Worm (Caenorhabditis elegans) whole organism, L2 larva: Measurements from ENCODE around the gene Y57G11A.5.

Experiments used
- dmd-4 ChIP-seq: sonication (generic microtip); optimal IDR thresholded peaks from 2 replicates; lab custom pipeline; 2017; ENCODE audit warnings: missing biosample characterization, missing genetic modification characterization
- elt-1 ChIP-seq: fragments of 150-350 bp; optimal IDR thresholded peaks from 2 replicates; lab custom pipeline; 2014; ENCODE audit warnings: missing biosample characterization, missing genetic modification characterization
- ztf-1 ChIP-seq: fragments of 200-800 bp; sonication (Bioruptor generic); conservative IDR thresholded peaks from 2 replicates; pipeline ENCODE4 v1.3.6; 2022; ENCODE audit warnings: missing genetic modification characterization, missing compliant biosample characterization

ce11 chrIV:14515162-14515561, 2.9 kb upstream of the Y57G11A.5 start:
- no peak for TF ChIP-seq elt-1 (tag; lab: Kevin White, UChicago)
- no peak for TF ChIP-seq dmd-4 (tag; lab: Kevin White, UChicago)
- no peak for TF ChIP-seq ztf-1
